Fruit fly (Drosophila melanogaster) whole organism, embryonic: ENCODE results near the gene CG5080.

Experiments
- Antp ChIP-seq: fragments of 200-800 bp; sonication (Bioruptor generic); optimal IDR thresholded peaks from 3 replicates; lab custom pipeline; 2016; ENCODE audit warnings: missing biosample characterization, missing genetic modification characterization
- CG10267 ChIP-seq: fragments of 200-800 bp; sonication (Bioruptor generic); optimal IDR thresholded peaks from 2 replicates; lab custom pipeline; 2018; ENCODE audit warnings: missing biosample characterization, mild to moderate bottlenecking, missing genetic modification characterization, moderate library complexity
- CG12659 ChIP-seq: fragments of 200-800 bp; sonication (Bioruptor generic); optimal IDR thresholded peaks from 3 replicates; lab custom pipeline; 2017; ENCODE audit warnings: mild to moderate bottlenecking, missing biosample characterization, missing genetic modification reagents, missing genetic modification characterization
- CG13296 ChIP-seq: fragments of 200-800 bp; sonication (Bioruptor generic); optimal IDR thresholded peaks from 3 replicates; lab custom pipeline; 2018; ENCODE audit warnings: missing biosample characterization, mild to moderate bottlenecking, missing genetic modification characterization
- CG14667 ChIP-seq: fragments of 200-800 bp; sonication (Bioruptor generic); IDR thresholded peaks from 2 replicates; pipeline ENCODE4 v1.3.6; 2022; ENCODE audit warnings: missing biosample characterization, missing genetic modification characterization
- CG14965 ChIP-seq: fragments of 200-800 bp; sonication (Bioruptor generic); optimal IDR thresholded peaks from 2 replicates; lab custom pipeline; 2016; ENCODE audit warnings: missing biosample characterization, missing genetic modification characterization, borderline replicate concordance
- CG18764 ChIP-seq: fragments of 200-800 bp; sonication (Bioruptor generic); optimal IDR thresholded peaks from 3 replicates; lab custom pipeline; 2016; ENCODE audit warnings: missing biosample characterization, missing genetic modification characterization
- CG3065 ChIP-seq: fragments of 200-800 bp; sonication (Bioruptor generic); optimal IDR thresholded peaks from 2 replicates; lab custom pipeline; 2016; ENCODE audit warnings: missing biosample characterization, missing genetic modification characterization
- CG31224 ChIP-seq: fragments of 200-800 bp; sonication (Bioruptor generic); IDR thresholded peaks from 2 replicates; pipeline ENCODE4 v1.3.6; 2022; ENCODE audit warnings: missing biosample characterization, missing genetic modification characterization
- CG3407 ChIP-seq: fragments of 200-800 bp; sonication (Bioruptor generic); optimal IDR thresholded peaks from 2 replicates; lab custom pipeline; 2018; ENCODE audit warnings: missing biosample characterization, mild to moderate bottlenecking, missing genetic modification characterization
- CG3995 ChIP-seq: fragments of 200-800 bp; sonication (Bioruptor generic); optimal IDR thresholded peaks from 3 replicates; lab custom pipeline; 2016; ENCODE audit warnings: missing biosample characterization, missing genetic modification characterization
- CG4328 ChIP-seq: fragments of 200-800 bp; sonication (Bioruptor generic); optimal IDR thresholded peaks from 3 replicates; lab custom pipeline; 2017; ENCODE audit warnings: missing biosample characterization, missing genetic modification reagents, missing genetic modification characterization
- CG4424 ChIP-seq: fragments of 200-800 bp; sonication (Bioruptor generic); optimal IDR thresholded peaks from 3 replicates; lab custom pipeline; 2016; ENCODE audit warnings: missing biosample characterization, missing genetic modification characterization
- CG6689 ChIP-seq: fragments of 200-800 bp; sonication (Bioruptor generic); IDR thresholded peaks from 2 replicates; pipeline ENCODE4 v1.3.6; 2022; ENCODE audit warnings: missing biosample characterization, missing genetic modification characterization
- CG7271 ChIP-seq: fragments of 200-800 bp; sonication (Bioruptor generic); optimal IDR thresholded peaks from 2 replicates; lab custom pipeline; 2018; ENCODE audit warnings: missing biosample characterization, mild to moderate bottlenecking, missing genetic modification characterization, moderate library complexity
- CG7987 ChIP-seq: fragments of 200-800 bp; sonication (Bioruptor generic); optimal IDR thresholded peaks from 2 replicates; lab custom pipeline; 2018; ENCODE audit warnings: missing biosample characterization, mild to moderate bottlenecking, missing genetic modification characterization, moderate library complexity
- CG9876 ChIP-seq: fragments of 200-800 bp; sonication (Bioruptor generic); optimal IDR thresholded peaks from 2 replicates; lab custom pipeline; 2016; ENCODE audit warnings: missing biosample characterization, missing genetic modification characterization
- CG9932 ChIP-seq: fragments of 200-800 bp; sonication (Bioruptor generic); IDR thresholded peaks from 2 replicates; pipeline ENCODE4 v1.3.6; 2022; ENCODE audit warnings: missing biosample characterization, missing genetic modification characterization
- Dip3 ChIP-seq: fragments of 200-800 bp; sonication (Bioruptor generic); optimal IDR thresholded peaks from 3 replicates; lab custom pipeline; 2016; ENCODE audit warnings: missing biosample characterization, missing genetic modification characterization
- Drgx ChIP-seq: fragments of 200-800 bp; sonication (Bioruptor generic); IDR thresholded peaks from 2 replicates; pipeline ENCODE4 v1.3.6; 2022; ENCODE audit warnings: missing biosample characterization, missing genetic modification characterization
- Ets65A ChIP-seq: fragments of 200-800 bp; sonication (Bioruptor generic); peaks from one replicate; lab custom pipeline; 2016; ENCODE audit warnings: missing biosample characterization, missing genetic modification characterization
- Gsc ChIP-seq: fragments of 200-800 bp; sonication (Bioruptor generic); IDR thresholded peaks from 2 replicates; pipeline ENCODE4 v1.3.6; 2022; ENCODE audit warnings: missing biosample characterization, missing genetic modification characterization
- Hmr ChIP-seq: fragments of 200-800 bp; sonication (Bioruptor generic); optimal IDR thresholded peaks from 3 replicates; lab custom pipeline; 2017; ENCODE audit warnings: mild to moderate bottlenecking, missing biosample characterization, missing genetic modification reagents, missing genetic modification characterization
- Hr3 ChIP-seq: fragments of 200-800 bp; sonication (Bioruptor generic); optimal IDR thresholded peaks from 3 replicates; lab custom pipeline; 2016; ENCODE audit warnings: missing biosample characterization, missing genetic modification characterization
- MESR4 ChIP-seq: fragments of 200-800 bp; sonication (Bioruptor generic); optimal IDR thresholded peaks from 2 replicates; lab custom pipeline; 2018; ENCODE audit warnings: missing biosample characterization, mild to moderate bottlenecking, missing genetic modification characterization, moderate library complexity
- Med ChIP-seq: fragments of 200-800 bp; sonication (Bioruptor generic); peaks from one replicate; lab custom pipeline; 2016; ENCODE audit warnings: missing biosample characterization, missing genetic modification characterization, mild to moderate bottlenecking, inconsistent platforms, moderate library complexity
- Mrtf ChIP-seq: fragments of 200-800 bp; sonication (Bioruptor generic); IDR thresholded peaks from 3 replicates; pipeline ENCODE4 v1.3.6; 2022; ENCODE audit warnings: missing biosample characterization, missing genetic modification characterization
- NC2β ChIP-seq: fragments of 200-800 bp; sonication (Bioruptor generic); optimal IDR thresholded peaks from 2 replicates; lab custom pipeline; 2016; ENCODE audit warnings: missing biosample characterization, missing genetic modification characterization
- Nf-YB ChIP-seq: fragments of 200-800 bp; sonication (Bioruptor generic); optimal IDR thresholded peaks from 3 replicates; lab custom pipeline; 2019; ENCODE audit warnings: missing biosample characterization, mild to moderate bottlenecking, missing genetic modification characterization, moderate library complexity
- NfI ChIP-seq: fragments of 200-800 bp; sonication (Bioruptor generic); optimal IDR thresholded peaks from 3 replicates; lab custom pipeline; 2018; ENCODE audit warnings: missing biosample characterization, mild to moderate bottlenecking, missing genetic modification characterization, moderate library complexity
- Opbp ChIP-seq: fragments of 200-800 bp; sonication (Bioruptor generic); IDR thresholded peaks from 3 replicates; pipeline ENCODE4 v1.3.6; 2022; ENCODE audit warnings: missing biosample characterization, missing genetic modification characterization; ENCODE audit not compliant: partially characterized antibody
- Optix ChIP-seq: fragments of 200-800 bp; sonication (Bioruptor generic); IDR thresholded peaks from 3 replicates; pipeline ENCODE4 v1.3.6; 2022; ENCODE audit warnings: missing biosample characterization, missing genetic modification characterization
- Sox102F ChIP-seq: fragments of 200-800 bp; sonication (Bioruptor generic); optimal IDR thresholded peaks from 2 replicates; lab custom pipeline; 2018; ENCODE audit warnings: missing biosample characterization, mild to moderate bottlenecking, missing genetic modification characterization, moderate library complexity
- Trl ChIP-seq, 3 experiments: fragments of >200 bp in 2 of 3; fragments of 200-800 bp in 1 of 3; sonication (Bioruptor generic) in 1 of 3; optimal IDR thresholded peaks; 2 replicates in 1 of 3; 3 replicates in 2 of 3; lab custom pipeline; 2016 to 2017; ENCODE audit warnings: missing biosample characterization in 1 of 3, missing genetic modification characterization in 1 of 3
- Xrp1 ChIP-seq: fragments of 200-800 bp; sonication (Bioruptor generic); IDR thresholded peaks from 2 replicates; pipeline ENCODE4 v1.3.6; 2022; ENCODE audit warnings: missing biosample characterization, missing genetic modification characterization
- ase ChIP-seq: fragments of 200-800 bp; sonication (Bioruptor generic); IDR thresholded peaks from 3 replicates; pipeline ENCODE4 v1.3.6; 2022; ENCODE audit warnings: missing biosample characterization, missing genetic modification characterization
- az2 ChIP-seq: fragments of 200-800 bp; sonication (Bioruptor generic); optimal IDR thresholded peaks from 3 replicates; lab custom pipeline; 2016; ENCODE audit warnings: missing biosample characterization, missing genetic modification characterization
- bsh ChIP-seq, 2 experiments: fragments of 200-800 bp; sonication (Bioruptor generic); optimal IDR thresholded peaks; 2 replicates each; lab custom pipeline; 2017 to 2018; ENCODE audit warnings: mild to moderate bottlenecking in 2 of 2, missing biosample characterization in 2 of 2, missing genetic modification characterization in 2 of 2, moderate library complexity in 1 of 2
- btn ChIP-seq: fragments of 200-800 bp; sonication (Bioruptor generic); optimal IDR thresholded peaks from 2 replicates; lab custom pipeline; 2016; ENCODE audit warnings: missing biosample characterization, missing genetic modification characterization
- disco-r ChIP-seq: fragments of 200-800 bp; sonication (Bioruptor generic); optimal IDR thresholded peaks from 2 replicates; lab custom pipeline; 2016; ENCODE audit warnings: missing biosample characterization, missing genetic modification characterization
- en ChIP-seq: fragments of 200-800 bp; sonication (Bioruptor generic); optimal IDR thresholded peaks from 2 replicates; lab custom pipeline; 2016; ENCODE audit warnings: missing biosample characterization, missing genetic modification characterization
- fu2 ChIP-seq: fragments of 200-800 bp; sonication (Bioruptor generic); optimal IDR thresholded peaks from 2 replicates; lab custom pipeline; 2016; ENCODE audit warnings: missing biosample characterization, missing genetic modification characterization
- h ChIP-seq: fragments of >200 bp; optimal IDR thresholded peaks from 2 replicates; lab custom pipeline; 2017
- hkb ChIP-seq, 2 experiments: fragments of 200-800 bp in 1 of 2; fragments of >200 bp in 1 of 2; sonication (Bioruptor generic) in 1 of 2; IDR thresholded peaks in 1 of 2; optimal IDR thresholded peaks in 1 of 2; 2 replicates each; pipeline versions ENCODE4 v1.3.6 to Lab custom; 2017 to 2022; ENCODE audit warnings: missing biosample characterization in 1 of 2, missing genetic modification characterization in 1 of 2
- knrl ChIP-seq: fragments of 200-800 bp; sonication (Bioruptor generic); IDR thresholded peaks from 3 replicates; pipeline ENCODE4 v1.3.6; 2022; ENCODE audit warnings: missing biosample characterization, missing genetic modification characterization; ENCODE audit not compliant: partially characterized antibody
- nerfin-2 ChIP-seq: fragments of 200-800 bp; sonication (Bioruptor generic); IDR thresholded peaks from 2 replicates; pipeline ENCODE4 v1.3.6; 2022; ENCODE audit warnings: missing biosample characterization, missing genetic modification characterization; ENCODE audit not compliant: partially characterized antibody
- sna ChIP-seq: fragments of 200-800 bp; sonication (Bioruptor generic); IDR thresholded peaks from 2 replicates; pipeline ENCODE4 v1.3.6; 2022; ENCODE audit warnings: missing biosample characterization, missing genetic modification characterization; ENCODE audit not compliant: partially characterized antibody
- ssp ChIP-seq: fragments of 200-800 bp; sonication (Bioruptor generic); IDR thresholded peaks from 2 replicates; pipeline ENCODE4 v1.3.6; 2022; ENCODE audit warnings: missing biosample characterization, missing genetic modification characterization
- tio ChIP-seq: fragments of 200-800 bp; sonication (Bioruptor generic); optimal IDR thresholded peaks from 2 replicates; lab custom pipeline; 2017; ENCODE audit warnings: missing biosample characterization, missing genetic modification characterization, inconsistent platforms
- wek ChIP-seq: fragments of 200-800 bp; sonication (Bioruptor generic); optimal IDR thresholded peaks from 3 replicates; lab custom pipeline; 2018; ENCODE audit warnings: missing biosample characterization, mild to moderate bottlenecking, missing genetic modification characterization, moderate library complexity

The CG5080 gene

dm6 chr2L:1150554-1150953 lies 13.1 kb downstream of the CG5080 start, which contains the start of the genes Tfb4 and Vps29 (continued):
- TF ChIP-seq Sox102F (GFP tag; lab: Kevin White, UChicago): no peak
- TF ChIP-seq CG3407 (GFP tag; lab: Kevin White, UChicago): no peak
- TF ChIP-seq ssp: no peak
- no peak for TF ChIP-seq CG13296 (GFP tag; lab: Kevin White, UChicago)
- TF ChIP-seq CG18764: no peak
- TF ChIP-seq Ets65A: peak; percentile 94
- no peak for TF ChIP-seq en
- TF ChIP-seq CG31224 (GFP tag; lab: Robert Waterston, UW): peak; percentile 36; the same call in 1 of the 2 replicates
- no peak for TF ChIP-seq CG3995 (GFP tag; lab: Kevin White, UChicago)
- TF ChIP-seq Xrp1: peak; percentile 64
- TF ChIP-seq Hmr (GFP tag; lab: Kevin White, UChicago): no peak
- TF ChIP-seq btn (GFP tag; lab: Kevin White, UChicago): no peak
- TF ChIP-seq NfI (GFP tag; lab: Kevin White, UChicago): peak; percentile 51
- no peak for TF ChIP-seq Gsc
- 0 out of 3 replicates have a peak, but pooled peaks have one; percentile 21 for TF ChIP-seq Mrtf
- no peak for TF ChIP-seq CG4424 (GFP tag; lab: Kevin White, UChicago)
- TF ChIP-seq CG7987 (GFP tag; lab: Kevin White, UChicago): peak; percentile 44
- TF ChIP-seq Opbp (GFP tag; lab: Robert Waterston, UW): peak; percentile 94
- peak; percentile 33 for TF ChIP-seq CG10267 (tag; lab: Kevin White, UChicago)
- peak; percentile 42 for TF ChIP-seq CG7271 (tag; lab: Kevin White, UChicago)
- no peak for TF ChIP-seq Nf-YB (GFP tag; lab: Kevin White, UChicago)
- peak; percentile 63 for TF ChIP-seq Antp (GFP tag; lab: Kevin White, UChicago)
- TF ChIP-seq CG14667 (GFP tag; lab: Robert Waterston, UW): no peak
- TF ChIP-seq nerfin-2: peak; percentile 98
- no peak for TF ChIP-seq Trl (optimal IDR thresholded peaks at IDR 0.05; lab: Kevin White, UChicago)
- TF ChIP-seq Trl (GFP tag; optimal IDR thresholded peaks at IDR 0.05; lab: Kevin White, UChicago): peak; percentile 58
- TF ChIP-seq tio (GFP tag; lab: Kevin White, UChicago): no peak
- TF ChIP-seq wek (GFP tag; lab: Kevin White, UChicago): peak; percentile 85
- peak; percentile 49 for TF ChIP-seq fu2 (GFP tag; lab: Kevin White, UChicago)
- peak; percentile 97 for TF ChIP-seq Med (GFP tag; lab: Kevin White, UChicago)
- TF ChIP-seq hkb (optimal IDR thresholded peaks at IDR 0.05; lab: Kevin White, UChicago): no peak
- peak; percentile 61 for TF ChIP-seq hkb (GFP tag; IDR thresholded peaks at IDR 0.05; lab: Robert Waterston, UW)
- no peak for TF ChIP-seq CG4328 (GFP tag; lab: Kevin White, UChicago)
- TF ChIP-seq Hr3 (GFP tag; lab: Kevin White, UChicago): no peak
- TF ChIP-seq sna: peak; percentile 89
- peak; percentile 75 for TF ChIP-seq CG6689
- TF ChIP-seq disco-r: no peak
- TF ChIP-seq Drgx (GFP tag; lab: Robert Waterston, UW): 0 out of 2 replicates have a peak, but pooled peaks have one; percentile 34
- TF ChIP-seq CG12659: peak; percentile 44
- TF ChIP-seq Dip3: no peak
- TF ChIP-seq az2 (GFP tag; lab: Kevin White, UChicago): peak; percentile 26
- TF ChIP-seq bsh (GFP tag; optimal IDR thresholded peaks at IDR 0.05; lab: Kevin White, UChicago): peak in 1 of 2 experiments; percentile 28
- TF ChIP-seq NC2β: peak; percentile 12
- TF ChIP-seq MESR4 (GFP tag; lab: Kevin White, UChicago): peak; percentile 78
- no peak for TF ChIP-seq Optix (GFP tag; lab: Robert Waterston, UW)
- TF ChIP-seq knrl (GFP tag; lab: Robert Waterston, UW): peak; percentile 71; the same call in 2 of the 3 replicates
- TF ChIP-seq CG14965 (GFP tag; lab: Kevin White, UChicago): no peak
- peak; percentile 87 for TF ChIP-seq CG9932
- TF ChIP-seq h (lab: Kevin White, UChicago): no peak
- no peak for TF ChIP-seq CG9876
- TF ChIP-seq ase: no peak
- TF ChIP-seq CG3065 (GFP tag; lab: Kevin White, UChicago): peak; percentile 18
